Worm (Caenorhabditis elegans) whole organism, L1 larva: ENCODE measurements around the gene nhr-205.

ENCODE experiments used
- ceh-82 ChIP-seq, 3 experiments: fragments of 150-350 bp in 1 of 3; sonication (generic microtip) in 2 of 3; optimal IDR thresholded peaks; 2 replicates each; lab custom pipeline; 2014 to 2017; ENCODE audit warnings: missing biosample characterization in 3 of 3, missing genetic modification characterization in 3 of 3
- ces-1 ChIP-seq: fragments of 150-350 bp; optimal IDR thresholded peaks from 2 replicates; lab custom pipeline; 2014; ENCODE audit warnings: missing biosample characterization, missing genetic modification reagents, missing genetic modification characterization
- fkh-4 ChIP-seq: sonication (generic microtip); optimal IDR thresholded peaks from 2 replicates; lab custom pipeline; 2016; ENCODE audit warnings: missing compliant biosample characterization, missing genetic modification characterization, borderline replicate concordance
- jun-1 ChIP-seq: fragments of 150-350 bp; optimal IDR thresholded peaks from 2 replicates; lab custom pipeline; 2014; ENCODE audit warnings: missing biosample characterization, missing genetic modification reagents, missing genetic modification characterization
- nhr-11 ChIP-seq: fragments of 150-350 bp; optimal IDR thresholded peaks from 2 replicates; lab custom pipeline; 2014; ENCODE audit warnings: missing biosample characterization, missing genetic modification characterization

DNA sequence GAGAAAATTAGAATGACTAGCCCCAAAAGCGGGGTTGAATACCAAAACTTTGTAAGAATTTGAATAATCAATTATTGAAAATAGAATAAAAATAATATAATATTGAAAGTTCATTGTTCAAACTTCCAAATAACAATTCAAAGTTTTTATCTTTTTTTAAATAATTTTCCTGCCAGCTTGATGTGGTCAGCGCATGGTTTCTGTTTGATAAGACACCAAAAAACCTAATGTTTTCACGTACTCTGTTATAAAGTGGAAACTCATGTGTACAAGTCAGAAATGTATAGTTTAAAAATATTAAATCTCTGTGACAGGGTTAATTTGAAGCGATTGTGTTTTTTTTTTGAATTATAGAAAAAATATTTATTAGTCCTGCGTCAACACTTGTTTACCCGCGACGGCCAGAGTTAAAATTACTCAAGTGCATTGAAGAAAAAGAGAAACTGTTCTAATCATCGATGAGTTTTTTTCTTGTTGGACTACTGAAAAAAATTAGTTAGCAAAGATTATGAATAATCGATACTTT is 23.3 kb upstream of the nhr-205 start, which contains the start of gene ugt-17:
- TF ChIP-seq ceh-82 (tag; optimal IDR thresholded peaks at IDR 0.05; lab: Kevin White, UChicago) (no peak), ces-1 (GFP tag; lab: Kevin White, UChicago) (no peak), jun-1 (tag; lab: Kevin White, UChicago) (no peak), nhr-11 (tag; lab: Kevin White, UChicago) (no peak), fkh-4 (tag; lab: Kevin White, UChicago) (no peak)
